Worm (Caenorhabditis elegans) whole organism, L3 larva: ENCODE measurements around the gene C08F11.17.
A peak's percentile ranks its signal among the peaks of the same experiment; 100 is the strongest.

Experiments
- ZK546.5 ChIP-seq: sonication (generic microtip); optimal IDR thresholded peaks from 2 replicates; lab custom pipeline; 2017; ENCODE audit warnings: missing biosample characterization, missing genetic modification characterization
- aly-2 ChIP-seq: fragments of 150-350 bp; optimal IDR thresholded peaks from 2 replicates; lab custom pipeline; 2014; ENCODE audit warnings: missing biosample characterization, missing genetic modification characterization
- ama-1 ChIP-seq: fragments of 150-350 bp; optimal IDR thresholded peaks from 2 replicates; lab custom pipeline; 2018
- ceh-28 ChIP-seq: fragments of 150-350 bp; optimal IDR thresholded peaks from 2 replicates; lab custom pipeline; 2014; ENCODE audit warnings: missing biosample characterization, missing genetic modification reagents, missing genetic modification characterization
- daf-12 ChIP-seq: fragments of 150-350 bp; optimal IDR thresholded peaks from 2 replicates; lab custom pipeline; 2014; ENCODE audit warnings: missing biosample characterization, missing genetic modification reagents, missing genetic modification characterization
- egl-27 ChIP-seq: sonication (generic microtip); optimal IDR thresholded peaks from 4 replicates; lab custom pipeline; 2017; ENCODE audit warnings: missing biosample characterization, missing genetic modification reagents, missing genetic modification characterization
- egl-5 ChIP-seq: fragments of 150-350 bp; optimal IDR thresholded peaks from 2 replicates; lab custom pipeline; 2017; ENCODE audit warnings: missing biosample characterization, missing genetic modification reagents, missing genetic modification characterization, inconsistent platforms
- elt-1 ChIP-seq: fragments of 150-350 bp; optimal IDR thresholded peaks from 2 replicates; lab custom pipeline; 2014; ENCODE audit warnings: missing biosample characterization, missing genetic modification characterization
- elt-3 ChIP-seq, 3 experiments: fragments of 150-350 bp in 1 of 3; sonication (generic microtip) in 2 of 3; optimal IDR thresholded peaks; 2 replicates in 2 of 3; 4 replicates in 1 of 3; lab custom pipeline; 2014 to 2017; ENCODE audit warnings: missing biosample characterization in 3 of 3, missing genetic modification characterization in 3 of 3
- fkh-10 ChIP-seq: sonication (generic microtip); optimal IDR thresholded peaks from 2 replicates; lab custom pipeline; 2017; ENCODE audit warnings: missing biosample characterization, missing genetic modification reagents, missing genetic modification characterization
- fos-1 ChIP-seq: fragments of 150-350 bp; optimal IDR thresholded peaks from 2 replicates; lab custom pipeline; 2014; ENCODE audit warnings: missing biosample characterization, missing genetic modification characterization
- hmg-11 ChIP-seq: sonication (generic microtip); optimal IDR thresholded peaks from 2 replicates; lab custom pipeline; 2016; ENCODE audit warnings: missing genetic modification characterization, missing compliant biosample characterization
- lin-15B ChIP-seq: fragments of 150-350 bp; optimal IDR thresholded peaks from 2 replicates; lab custom pipeline; 2014; ENCODE audit warnings: missing biosample characterization, missing genetic modification characterization
- lin-39 ChIP-seq: fragments of 150-350 bp; optimal IDR thresholded peaks from 2 replicates; lab custom pipeline; 2018; ENCODE audit warnings: missing biosample characterization, missing genetic modification reagents, missing genetic modification characterization
- mdl-1 ChIP-seq: fragments of 150-350 bp; optimal IDR thresholded peaks from 2 replicates; lab custom pipeline; 2014; ENCODE audit warnings: missing biosample characterization, missing genetic modification characterization
- mml-1 ChIP-seq: fragments of 150-350 bp; sonication (generic microtip); optimal IDR thresholded peaks from 3 replicates; lab custom pipeline; 2014; ENCODE audit warnings: missing biosample characterization, missing genetic modification characterization
- nfya-1 ChIP-seq: sonication (generic microtip); optimal IDR thresholded peaks from 2 replicates; lab custom pipeline; 2017; ENCODE audit warnings: missing genetic modification characterization, mild to moderate bottlenecking, missing compliant biosample characterization, antibody characterized with exemption, moderate library complexity; ENCODE audit not compliant: insufficient read depth
- nhr-11 ChIP-seq: fragments of 150-350 bp; optimal IDR thresholded peaks from 2 replicates; lab custom pipeline; 2014; ENCODE audit warnings: missing biosample characterization, missing genetic modification characterization
- nhr-12 ChIP-seq: fragments of 150-350 bp; optimal IDR thresholded peaks from 2 replicates; lab custom pipeline; 2014; ENCODE audit warnings: missing biosample characterization, missing genetic modification characterization
- nhr-23 ChIP-seq: fragments of 150-350 bp; optimal IDR thresholded peaks from 2 replicates; lab custom pipeline; 2014; ENCODE audit warnings: missing biosample characterization, missing genetic modification reagents, missing genetic modification characterization
- nhr-43 ChIP-seq: sonication (generic microtip); optimal IDR thresholded peaks from 2 replicates; lab custom pipeline; 2016; ENCODE audit warnings: mild to moderate bottlenecking, missing genetic modification characterization, missing compliant biosample characterization; ENCODE audit not compliant: poor library complexity, severe bottlenecking
- nhr-67 ChIP-seq: fragments of 150-350 bp; optimal IDR thresholded peaks from 2 replicates; lab custom pipeline; 2014; ENCODE audit warnings: missing biosample characterization, missing genetic modification characterization
- nhr-77 ChIP-seq: fragments of 150-350 bp; optimal IDR thresholded peaks from 2 replicates; lab custom pipeline; 2014; ENCODE audit warnings: missing biosample characterization, missing genetic modification characterization
- pha-4 ChIP-seq: fragments of 150-350 bp; optimal IDR thresholded peaks from 2 replicates; lab custom pipeline; 2014; ENCODE audit warnings: missing biosample characterization, missing genetic modification reagents, missing genetic modification characterization
- sea-2 ChIP-seq: fragments of 150-350 bp; sonication (generic microtip); optimal IDR thresholded peaks from 4 replicates; lab custom pipeline; 2014; ENCODE audit warnings: missing biosample characterization, missing genetic modification reagents, missing genetic modification characterization
- skn-1 ChIP-seq: fragments of 150-350 bp; optimal IDR thresholded peaks from 2 replicates; lab custom pipeline; 2014; ENCODE audit warnings: missing biosample characterization, missing genetic modification characterization
- snpc-4 ChIP-seq: fragments of 150-350 bp; optimal IDR thresholded peaks from 2 replicates; lab custom pipeline; 2014; ENCODE audit warnings: missing biosample characterization, missing genetic modification characterization
- tbx-2 ChIP-seq: sonication (generic microtip); optimal IDR thresholded peaks from 2 replicates; lab custom pipeline; 2016; ENCODE audit warnings: mild to moderate bottlenecking, missing genetic modification characterization, missing compliant biosample characterization
- unc-39 ChIP-seq: sonication (generic microtip); optimal IDR thresholded peaks from 4 replicates; lab custom pipeline; 2017; ENCODE audit warnings: missing biosample characterization, missing genetic modification characterization
- unc-62 ChIP-seq: fragments of 150-350 bp; sonication (generic microtip); optimal IDR thresholded peaks from 4 replicates; lab custom pipeline; 2014; ENCODE audit warnings: missing biosample characterization, missing genetic modification reagents, missing genetic modification characterization
- zag-1 ChIP-seq: fragments of 150-350 bp; optimal IDR thresholded peaks from 2 replicates; lab custom pipeline; 2014; ENCODE audit warnings: missing biosample characterization, missing genetic modification characterization
- ztf-11 ChIP-seq: fragments of 150-350 bp; optimal IDR thresholded peaks from 2 replicates; lab custom pipeline; 2014; ENCODE audit warnings: missing biosample characterization, missing genetic modification characterization
- ztf-4 ChIP-seq: fragments of 150-350 bp; optimal IDR thresholded peaks from 2 replicates; lab custom pipeline; 2014; ENCODE audit warnings: missing biosample characterization, missing genetic modification characterization

Gene C08F11.17

ce11 chrIV:13695302-13695701 lies 45.2 kb upstream of the C08F11.17 start:
- TF ChIP-seq pha-4 (no peak), aly-2 (tag; lab: Kevin White, UChicago) (no peak), nhr-43 (tag; lab: Kevin White, UChicago) (no peak)

DNA sequence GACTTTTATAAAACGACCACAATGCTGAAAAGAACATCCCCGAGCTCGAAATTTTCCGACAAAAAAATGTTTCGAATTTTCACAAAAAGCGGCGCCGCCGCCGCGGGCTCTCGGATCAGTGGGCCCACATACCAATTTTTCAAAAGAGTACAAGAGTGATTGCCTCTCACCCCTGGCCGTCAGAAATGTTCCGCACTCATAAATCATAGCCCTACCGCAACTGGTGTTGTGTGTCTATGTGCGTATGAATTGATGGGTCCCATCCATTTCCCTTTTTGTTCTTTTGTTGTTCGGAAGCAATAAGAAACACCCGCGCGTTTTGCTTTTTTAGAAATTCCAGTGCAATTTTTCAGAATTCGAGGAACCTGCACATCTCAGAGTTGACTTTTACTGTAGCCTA lies 44.5 kb upstream of the C08F11.17 start:
- no peak for TF ChIP-seq nhr-23 (tag; lab: Kevin White, UChicago)
- no peak for TF ChIP-seq zag-1 (tag; lab: Kevin White, UChicago)
- TF ChIP-seq fkh-10 = no peak
- TF ChIP-seq pha-4 = no peak
- TF ChIP-seq nhr-12 (tag; lab: Kevin White, UChicago) = no peak
- no peak for TF ChIP-seq ztf-11 (tag; lab: Kevin White, UChicago)
- TF ChIP-seq hmg-11 = peak; percentile 7
- TF ChIP-seq nhr-77 (tag; lab: Kevin White, UChicago) = no peak
- TF ChIP-seq nhr-43 (tag; lab: Kevin White, UChicago) = no peak
- no peak for TF ChIP-seq ztf-4 (tag; lab: Kevin White, UChicago)
- peak; percentile 85 for TF ChIP-seq unc-62 (GFP tag; lab: Kevin White, UChicago)
- TF ChIP-seq ama-1 = no peak
- no peak for TF ChIP-seq sea-2 (GFP tag; lab: Kevin White, UChicago)
- peak; percentile 96 for TF ChIP-seq lin-39 (tag; lab: Kevin White, UChicago)
- peak; percentile 37 for TF ChIP-seq nfya-1 (tag; lab: Kevin White, UChicago)
- TF ChIP-seq snpc-4 = no peak
- no peak for TF ChIP-seq egl-5 (tag; lab: Kevin White, UChicago)
- TF ChIP-seq skn-1 (tag; lab: Kevin White, UChicago) = no peak
- TF ChIP-seq elt-1 (tag; lab: Kevin White, UChicago) = peak; percentile 48
- no peak for TF ChIP-seq unc-39
- no peak for TF ChIP-seq elt-3 (tag; optimal IDR thresholded peaks at IDR 0.05; lab: Kevin White, UChicago)
- no peak for TF ChIP-seq tbx-2 (tag; lab: Kevin White, UChicago)
- TF ChIP-seq nhr-11 (tag; lab: Kevin White, UChicago) = no peak
- TF ChIP-seq nhr-67 (tag; lab: Kevin White, UChicago) = no peak
- no peak for TF ChIP-seq lin-15B (tag; lab: Kevin White, UChicago)
- TF ChIP-seq, all 47 proteins: peak for 5

- TF ChIP-seq mml-1 (tag; lab: Kevin White, UChicago) = no peak
- TF ChIP-seq, all 47 proteins: peak for 0
Measured at ce11 chrIV:13693976-13694375, 43.8 kb upstream of the C08F11.17 start.

ce11 chrIV:13692522-13692921 lies 42.4 kb upstream of the C08F11.17 start:
- TF ChIP-seq egl-5 (tag; lab: Kevin White, UChicago) (peak; percentile 79), nhr-43 (tag; lab: Kevin White, UChicago) (no peak), unc-39 (no peak), mml-1 (tag; lab: Kevin White, UChicago) (no peak), pha-4 (no peak), ztf-4 (tag; lab: Kevin White, UChicago) (no peak)

ce11 chrIV:13689302-13689880 lies 39.3 kb upstream of the C08F11.17 start, which contains the start of gene T23G4.2:
Gene T23G4.2, minus strand, starts transcription at chrIV:13689556.
- no peak for TF ChIP-seq fos-1 (tag; lab: Kevin White, UChicago)
- no peak for TF ChIP-seq daf-12 (tag; lab: Kevin White, UChicago)
- TF ChIP-seq egl-5 (tag; lab: Kevin White, UChicago) = no peak
- peak; percentile 77 for TF ChIP-seq lin-39 (tag; lab: Kevin White, UChicago)
- TF ChIP-seq unc-62 (GFP tag; lab: Kevin White, UChicago) = peak; percentile 76
- TF ChIP-seq ceh-28 (tag; lab: Kevin White, UChicago) = peak; percentile 15

DNA sequence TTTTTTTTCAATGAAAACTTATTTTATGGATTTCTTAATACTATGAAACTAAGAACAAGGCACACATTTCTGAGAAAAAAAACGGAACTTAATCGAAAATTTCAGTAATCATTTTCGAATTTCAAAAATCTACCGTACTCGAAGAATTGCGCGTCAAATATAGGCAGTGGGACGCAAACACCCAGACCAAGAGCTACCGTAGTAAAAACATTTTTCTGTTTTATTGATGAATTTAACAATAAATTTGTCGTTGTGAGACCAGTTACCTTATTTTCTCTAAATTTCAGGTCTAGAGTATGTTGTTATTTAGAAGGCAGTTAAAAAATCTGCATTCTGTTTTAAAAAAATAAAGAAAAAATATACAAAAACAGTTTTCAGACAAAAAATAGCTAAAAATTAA lies 37.5 kb upstream of the C08F11.17 start:
- TF ChIP-seq ZK546.5 (tag; lab: Kevin White, UChicago) (no peak), mdl-1 (no peak), elt-1 (tag; lab: Kevin White, UChicago) (no peak), pha-4 (no peak), egl-27 (tag; lab: Kevin White, UChicago) (no peak)
